Worm (Caenorhabditis elegans) whole organism, late embryonic: ENCODE data around the gene F42F12.11.

ENCODE experiments used
- ceh-14 ChIP-seq: sonication (generic microtip); optimal IDR thresholded peaks from 2 replicates; lab custom pipeline; 2016; ENCODE audit warnings: missing genotype, missing genetic modification characterization, missing compliant biosample characterization
- che-1 ChIP-seq: sonication (generic microtip); optimal IDR thresholded peaks from 2 replicates; lab custom pipeline; 2016; ENCODE audit warnings: mild to moderate bottlenecking, missing genetic modification characterization, missing compliant biosample characterization
- dve-1 ChIP-seq: sonication (generic microtip); optimal IDR thresholded peaks from 2 replicates; lab custom pipeline; 2017; ENCODE audit warnings: antibody characterized with exemption, mild to moderate bottlenecking, missing genetic modification characterization, missing compliant biosample characterization
- pax-1 ChIP-seq: fragments of 150-350 bp; optimal IDR thresholded peaks from 2 replicates; lab custom pipeline; 2014; ENCODE audit warnings: missing biosample characterization, missing genetic modification characterization
- sox-2 ChIP-seq: fragments of 200-800 bp; sonication (Bioruptor generic); IDR thresholded peaks from 2 replicates; pipeline ENCODE4 v1.3.6; 2022; ENCODE audit warnings: missing genetic modification reagents, missing genetic modification characterization, missing compliant biosample characterization
- sox-4 ChIP-seq: sonication (generic microtip); optimal IDR thresholded peaks from 2 replicates; lab custom pipeline; 2017; ENCODE audit warnings: mild to moderate bottlenecking, missing genetic modification characterization, inconsistent platforms, missing compliant biosample characterization

DNA sequence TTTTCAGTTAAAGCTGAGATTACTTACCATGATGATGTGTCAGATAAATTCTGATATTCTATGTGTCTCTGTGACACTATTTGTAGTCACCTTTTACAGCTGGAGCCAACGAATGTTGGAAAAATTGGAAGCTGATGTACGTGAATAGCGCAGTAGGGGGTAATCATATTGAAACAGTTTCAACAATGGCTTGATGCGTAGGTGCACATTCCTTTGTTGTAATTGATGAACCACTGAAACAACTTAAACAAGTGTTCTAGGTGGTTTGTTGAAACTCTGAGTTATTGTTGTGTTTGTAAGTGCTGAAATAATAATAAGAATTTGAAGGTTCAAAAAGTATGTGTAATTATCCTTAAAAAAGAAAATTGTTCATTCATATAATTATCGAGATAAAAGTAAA, 9.8 kb downstream of the F42F12.11 start, which contains the start of gene nspc-12:
- no peak for TF ChIP-seq sox-4 (tag; lab: Kevin White, UChicago)
- TF ChIP-seq dve-1 (tag; lab: Kevin White, UChicago) = no peak
- TF ChIP-seq ceh-14 (tag; lab: Kevin White, UChicago) = no peak
- TF ChIP-seq che-1 (tag; lab: Kevin White, UChicago) = no peak
- no peak for TF ChIP-seq pax-1 (tag; lab: Kevin White, UChicago)
- no peak for TF ChIP-seq sox-2 (GFP tag; lab: Robert Waterston, UW)
